Worm (Caenorhabditis elegans): ENCODE data around the gene cyp-32A1.

The cyp-32A1 gene

DNA sequence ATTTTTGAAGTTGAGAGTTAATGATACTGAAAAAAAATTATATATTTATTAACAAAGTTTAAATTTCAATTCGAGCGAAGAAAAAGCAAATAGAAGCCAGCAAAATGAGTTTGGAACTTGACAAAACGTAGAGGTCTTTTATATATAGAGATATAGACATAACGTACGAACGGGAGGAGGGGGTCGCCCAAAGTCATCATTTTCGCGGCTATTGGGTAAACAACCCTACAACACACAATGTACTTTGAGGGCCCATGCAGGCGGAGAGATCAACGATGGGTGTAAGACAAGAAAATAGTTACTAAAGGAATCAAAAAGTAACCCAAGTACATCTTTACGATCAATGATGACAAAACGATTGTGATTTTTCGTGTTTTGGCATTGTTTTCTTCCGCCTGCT, 30.1 kb downstream of the cyp-32A1 start, which contains the start of gene ZK742.4:
ZK742.4 (minus strand) TSS at position 35 of the 400 bp plus-strand sequence.
- TF ChIP-seq dmd-4 (tag; optimal IDR thresholded peaks at IDR 0.05) (no peak), sma-9 (GFP tag; optimal IDR thresholded peaks at IDR 0.05) (peak; percentile 24), sma-9 (tag; optimal IDR thresholded peaks at IDR 0.05) (no peak)

DNA sequence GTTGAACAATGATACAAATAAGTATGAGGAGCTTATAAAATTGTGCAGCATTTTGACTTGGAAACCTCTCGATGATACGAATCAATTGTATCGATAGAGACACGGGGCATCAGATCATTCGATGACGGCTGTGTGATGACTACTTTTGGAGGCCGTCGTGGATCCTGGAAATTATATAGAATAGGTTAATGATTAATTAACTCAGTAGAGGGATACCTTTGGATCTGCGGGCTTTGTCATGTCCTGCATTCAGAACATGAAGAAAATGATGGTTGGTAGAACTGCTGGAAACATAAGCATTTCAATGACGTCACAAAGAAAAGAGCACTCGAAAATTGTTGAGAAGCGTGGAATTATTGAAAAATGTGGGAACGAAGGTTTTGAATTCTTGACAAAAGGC, 33.0 kb downstream of the cyp-32A1 start, which contains the start of gene ZK742.6:
ZK742.6 (minus strand) TSS at position 342 of the 400 bp plus-strand sequence.
- no peak for TF ChIP-seq ama-1 (optimal IDR thresholded peaks at IDR 0.05)
- TF ChIP-seq lin-39 (tag; optimal IDR thresholded peaks at IDR 0.05): no peak
- TF ChIP-seq fos-1 (tag; optimal IDR thresholded peaks at IDR 0.05): no peak
- TF ChIP-seq nhr-21 (tag; optimal IDR thresholded peaks at IDR 0.05): no peak
- no peak for TF ChIP-seq nhr-6 (tag; optimal IDR thresholded peaks at IDR 0.05)
- TF ChIP-seq sma-9 (GFP tag; optimal IDR thresholded peaks at IDR 0.05): no peak
- TF ChIP-seq sma-9 (tag; optimal IDR thresholded peaks at IDR 0.05): no peak
- TF ChIP-seq gmeb-1 (tag; optimal IDR thresholded peaks at IDR 0.05): no peak
- no peak for TF ChIP-seq nhr-129 (tag; optimal IDR thresholded peaks at IDR 0.05)
- no peak for TF ChIP-seq C34F6.9 (tag; optimal IDR thresholded peaks at IDR 0.05)
- no peak for TF ChIP-seq R02D3.7 (tag; optimal IDR thresholded peaks at IDR 0.05)
- no peak for TF ChIP-seq nhr-25 (tag; optimal IDR thresholded peaks at IDR 0.05)
- no peak for TF ChIP-seq nhr-23 (tag; optimal IDR thresholded peaks at IDR 0.05)
- TF ChIP-seq lin-11 (tag; optimal IDR thresholded peaks at IDR 0.05): no peak
- TF ChIP-seq lin-13 (GFP tag; optimal IDR thresholded peaks at IDR 0.05): no peak
- TF ChIP-seq ZK546.5 (tag; optimal IDR thresholded peaks at IDR 0.05): no peak
- TF ChIP-seq sma-3 (GFP tag; optimal IDR thresholded peaks at IDR 0.05): no peak

- TF ChIP-seq nhr-11 (tag; optimal IDR thresholded peaks at IDR 0.05) (no peak), lin-11 (tag; optimal IDR thresholded peaks at IDR 0.05) (no peak), crh-2 (tag; optimal IDR thresholded peaks at IDR 0.05) (no peak), aly-2 (tag; optimal IDR thresholded peaks at IDR 0.05) (no peak), Y55F3AM.14 (GFP tag; optimal IDR thresholded peaks at IDR 0.05) (no peak), peb-1 (tag; optimal IDR thresholded peaks at IDR 0.05) (no peak), nhr-12 (tag; optimal IDR thresholded peaks at IDR 0.05) (no peak), skn-1 (tag; optimal IDR thresholded peaks at IDR 0.05) (no peak), sma-3 (GFP tag; optimal IDR thresholded peaks at IDR 0.05) (no peak)
Observed at ce11 chrV:7816486-7816885, 34.9 kb downstream of the cyp-32A1 start.

DNA sequence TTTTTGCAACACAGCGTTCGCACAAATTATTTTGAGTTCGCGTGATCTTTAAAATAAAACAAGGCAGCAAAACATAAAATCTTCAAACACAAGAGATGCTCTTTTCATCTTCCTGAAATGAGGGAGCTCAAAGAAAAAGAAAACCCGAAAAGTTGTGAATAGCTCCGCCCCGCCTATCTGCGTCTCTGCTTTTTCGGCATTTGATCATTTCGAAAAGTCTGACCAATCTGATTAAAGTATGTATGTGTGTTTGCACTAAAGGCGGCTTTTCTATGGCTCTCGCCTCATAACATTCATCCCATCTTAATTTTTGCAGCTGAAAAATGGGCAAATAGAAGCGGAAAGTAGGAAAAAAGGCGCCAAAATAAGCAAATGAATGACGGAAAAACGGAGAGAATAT, 38.0 kb downstream of the cyp-32A1 start:
- no peak for TF ChIP-seq ama-1 (optimal IDR thresholded peaks at IDR 0.05)
- TF ChIP-seq F13H6.1 (tag; optimal IDR thresholded peaks at IDR 0.05): no peak
- peak; percentile 13 for TF ChIP-seq C34F6.9 (tag; optimal IDR thresholded peaks at IDR 0.05)
- peak; percentile 21 for TF ChIP-seq unc-55 (GFP tag; optimal IDR thresholded peaks at IDR 0.05)
- no peak for TF ChIP-seq zag-1 (tag; optimal IDR thresholded peaks at IDR 0.05)
- no peak for TF ChIP-seq ztf-11 (tag; optimal IDR thresholded peaks at IDR 0.05)
- TF ChIP-seq sem-4 (tag; optimal IDR thresholded peaks at IDR 0.05): no peak

DNA sequence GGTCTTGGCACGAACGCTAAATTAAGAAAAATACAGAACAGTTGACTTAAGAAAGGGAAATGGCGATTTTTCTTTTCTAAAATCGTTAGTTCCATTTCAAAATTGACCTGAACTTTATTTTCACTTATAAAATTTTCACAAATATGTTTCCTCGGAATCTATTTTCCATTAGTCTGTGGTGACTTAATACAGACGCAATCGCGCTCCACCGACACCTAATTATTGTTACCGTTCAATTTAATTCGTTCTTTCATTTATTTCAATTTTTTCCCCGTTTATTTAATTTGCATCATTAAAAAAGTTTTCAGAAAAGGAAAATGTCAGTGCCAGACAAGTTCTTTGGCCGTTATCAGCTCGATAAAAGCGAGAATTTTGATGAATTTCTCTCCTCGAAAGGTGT, 38.7 kb downstream of the cyp-32A1 start, which contains the start of gene lbp-4:
lbp-4 (plus strand) TSS at position 309 of the 400 bp plus-strand sequence.
- TF ChIP-seq aly-2 (tag; optimal IDR thresholded peaks at IDR 0.05) (no peak), nhr-12 (tag; optimal IDR thresholded peaks at IDR 0.05) (no peak), mdl-1 (tag; optimal IDR thresholded peaks at IDR 0.05) (no peak), snpc-4 (tag; optimal IDR thresholded peaks at IDR 0.05) (no peak), sma-9 (GFP tag; optimal IDR thresholded peaks at IDR 0.05) (peak; percentile 7), sma-9 (tag; optimal IDR thresholded peaks at IDR 0.05) (no peak), R02D3.7 (tag; optimal IDR thresholded peaks at IDR 0.05) (no peak), lin-39 (tag; optimal IDR thresholded peaks at IDR 0.05) (no peak), nhr-237 (tag; optimal IDR thresholded peaks at IDR 0.05) (no peak), lsy-2 (tag; optimal IDR thresholded peaks at IDR 0.05) (peak in 1 of 2 experiments; percentile 64), unc-55 (GFP tag; optimal IDR thresholded peaks at IDR 0.05) (peak; percentile 71), unc-39 (tag; optimal IDR thresholded peaks at IDR 0.05) (no peak), nhr-10 (tag; optimal IDR thresholded peaks at IDR 0.05) (no peak), ztf-4 (tag; optimal IDR thresholded peaks at IDR 0.05) (no peak), gmeb-1 (tag; optimal IDR thresholded peaks at IDR 0.05) (peak; percentile 27), nhr-23 (tag; optimal IDR thresholded peaks at IDR 0.05) (no peak), crh-2 (tag; optimal IDR thresholded peaks at IDR 0.05) (peak; percentile 47), fos-1 (tag; optimal IDR thresholded peaks at IDR 0.05) (peak; percentile 50), peb-1 (tag; optimal IDR thresholded peaks at IDR 0.05) (no peak), nhr-11 (tag; optimal IDR thresholded peaks at IDR 0.05) (no peak), C34F6.9 (tag; optimal IDR thresholded peaks at IDR 0.05) (peak; percentile 71), sma-3 (GFP tag; optimal IDR thresholded peaks at IDR 0.05) (peak; percentile 45), nhr-129 (tag; optimal IDR thresholded peaks at IDR 0.05) (peak; percentile 24), sem-4 (tag; optimal IDR thresholded peaks at IDR 0.05) (no peak), mab-5 (tag; optimal IDR thresholded peaks at IDR 0.05) (no peak), ZK546.5 (tag; optimal IDR thresholded peaks at IDR 0.05) (no peak), ama-1 (optimal IDR thresholded peaks at IDR 0.05) (no peak), zag-1 (tag; optimal IDR thresholded peaks at IDR 0.05) (no peak)

Measured in whole organism, L2 larva.